Fruit fly (Drosophila melanogaster): ENCODE measurements around the gene Atg16.

DNA sequence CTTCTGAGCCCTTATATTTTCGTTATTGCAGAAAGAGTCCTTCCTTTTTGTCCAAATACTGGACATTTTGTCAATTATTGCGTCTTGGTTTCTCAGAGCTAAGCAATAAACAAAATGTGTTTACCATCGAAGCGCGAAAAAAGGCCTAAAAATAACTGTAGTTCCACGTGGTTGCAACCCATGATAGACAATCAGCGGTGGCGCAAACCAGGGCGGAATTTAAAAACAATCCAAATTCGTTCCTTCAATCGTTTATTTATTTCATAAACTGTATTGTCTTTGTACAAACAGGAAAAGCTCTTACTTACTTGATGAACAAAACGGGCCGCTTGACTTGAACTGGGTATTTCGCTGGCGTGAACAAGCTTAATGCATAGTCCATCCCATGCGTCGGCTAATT, 23.9 kb upstream of the Atg16 start, which contains the start of gene CG7824:
- no peak for TF ChIP-seq CG17385 (GFP tag; optimal IDR thresholded peaks at IDR 0.05)
- no peak for TF ChIP-seq CG6654 (GFP tag; optimal IDR thresholded peaks at IDR 0.05)
- no peak for TF ChIP-seq CG34376 (GFP tag; optimal IDR thresholded peaks at IDR 0.05)
- no peak for TF ChIP-seq CG12219 (GFP tag; optimal IDR thresholded peaks at IDR 0.05)
- no peak for TF ChIP-seq CG8765 (GFP tag; IDR thresholded peaks at IDR 0.05)
- TF ChIP-seq CG16779 (GFP tag; IDR thresholded peaks at IDR 0.05) = no peak
- no peak for TF ChIP-seq peb (GFP tag; IDR thresholded peaks at IDR 0.05)
- 0 out of 2 replicates have a peak, but pooled peaks have one; percentile 30 for TF ChIP-seq ara (GFP tag; IDR thresholded peaks at IDR 0.05)
- TF ChIP-seq ewg (GFP tag; optimal IDR thresholded peaks at IDR 0.05) = peak; percentile 34
- TF ChIP-seq NC2β (GFP tag; optimal IDR thresholded peaks at IDR 0.05) = no peak
- TF ChIP-seq HLHmδ (GFP tag; optimal IDR thresholded peaks at IDR 0.05) = no peak

All from whole organism, embryonic.